Fruit fly (Drosophila melanogaster) ovary, adult (tissue): ENCODE results near the gene RagA-B.

Experiments
- CG17801 ChIP-seq: fragments of 200-800 bp; optimal IDR thresholded peaks from 2 replicates; lab custom pipeline; 2019; ENCODE audit warnings: missing biosample characterization, mild to moderate bottlenecking, missing genetic modification characterization, moderate library complexity; ENCODE audit not compliant: partially characterized antibody

Gene RagA-B

dm6 chr3R:8976073-8976593 is 8.0 kb downstream of the RagA-B start:
- no peak for TF ChIP-seq CG17801

- no peak for TF ChIP-seq CG17801
Measured at dm6 chr3R:8971794-8972193, 12.3 kb downstream of the RagA-B start.

- TF ChIP-seq CG17801: no peak
Measured at dm6 chr3R:8970707-8971106, 13.4 kb downstream of the RagA-B start.

- TF ChIP-seq CG17801: no peak
Measured at dm6 chr3R:8969926-8970306, 14.2 kb downstream of the RagA-B start.

- TF ChIP-seq CG17801: no peak
Measured at dm6 chr3R:8969301-8969925, 14.7 kb downstream of the RagA-B start.

- TF ChIP-seq CG17801: no peak
Measured at dm6 chr3R:8968837-8969236, 15.3 kb downstream of the RagA-B start.

- TF ChIP-seq CG17801: no peak
Measured at dm6 chr3R:8966598-8966997, 17.5 kb downstream of the RagA-B start.

dm6 chr3R:8965546-8965945 is 18.6 kb downstream of the RagA-B start:
- no peak for TF ChIP-seq CG17801

dm6 chr3R:8963756-8964342 is 20.3 kb downstream of the RagA-B start:
- no peak for TF ChIP-seq CG17801

- TF ChIP-seq CG17801: no peak
Measured at dm6 chr3R:8962860-8963755, 21.0 kb downstream of the RagA-B start, which contains the start of gene ich. TSS of gene ich (minus strand) at chr3R:8963037.

- TF ChIP-seq CG17801: no peak
Measured at dm6 chr3R:8960329-8960728, 23.8 kb downstream of the RagA-B start.

dm6 chr3R:8959153-8959552 is 25.0 kb downstream of the RagA-B start:
- no peak for TF ChIP-seq CG17801

- TF ChIP-seq CG17801: no peak
Measured at dm6 chr3R:8958300-8958699, 25.8 kb downstream of the RagA-B start.

- TF ChIP-seq CG17801: no peak
Measured at dm6 chr3R:8957739-8958138, 26.4 kb downstream of the RagA-B start.

dm6 chr3R:8956333-8956732 is 27.8 kb downstream of the RagA-B start:
- no peak for TF ChIP-seq CG17801

dm6 chr3R:8955359-8955820 is 28.7 kb downstream of the RagA-B start:
- no peak for TF ChIP-seq CG17801
